Worm (Caenorhabditis elegans) whole organism, L4 larva: ENCODE data around the gene cyp-31A3.

ENCODE experiments used
- aha-1 ChIP-seq: fragments of 150-350 bp; peaks from one replicate; lab custom pipeline; 2014; ENCODE audit warnings: missing biosample characterization, missing genetic modification characterization
- ceh-28 ChIP-seq: fragments of 150-350 bp; optimal IDR thresholded peaks from 2 replicates; lab custom pipeline; 2014; ENCODE audit warnings: missing biosample characterization, missing genetic modification reagents, missing genetic modification characterization
- ceh-44 ChIP-seq: fragments of 200-800 bp; sonication (Bioruptor generic); IDR thresholded peaks from 2 replicates; pipeline ENCODE4 v1.3.6; 2022; ENCODE audit warnings: missing genetic modification reagents, missing genetic modification characterization, missing compliant biosample characterization
- ceh-82 ChIP-seq: sonication (generic microtip); optimal IDR thresholded peaks from 2 replicates; lab custom pipeline; 2017; ENCODE audit warnings: missing biosample characterization, missing genetic modification characterization
- daf-12 ChIP-seq: fragments of 150-350 bp; optimal IDR thresholded peaks from 2 replicates; lab custom pipeline; 2014; ENCODE audit warnings: missing biosample characterization, missing genetic modification reagents, missing genetic modification characterization
- egl-27 ChIP-seq: sonication (generic microtip); optimal IDR thresholded peaks from 3 replicates; lab custom pipeline; 2017; ENCODE audit warnings: missing biosample characterization, missing genetic modification reagents, missing genetic modification characterization
- fos-1 ChIP-seq: fragments of 150-350 bp; optimal IDR thresholded peaks from 2 replicates; lab custom pipeline; 2014; ENCODE audit warnings: missing biosample characterization, missing genetic modification characterization
- lsy-2 ChIP-seq, 2 experiments: fragments of 150-350 bp in 1 of 2; sonication (generic microtip) in 1 of 2; optimal IDR thresholded peaks; 2 replicates each; lab custom pipeline; 2014 to 2017; ENCODE audit warnings: missing biosample characterization in 2 of 2, missing genetic modification characterization in 2 of 2
- unc-39 ChIP-seq: sonication (generic microtip); optimal IDR thresholded peaks from 2 replicates; lab custom pipeline; 2017; ENCODE audit warnings: missing biosample characterization, missing genetic modification characterization

- TF ChIP-seq ceh-28 (tag; lab: Kevin White, UChicago), result no peak
- TF ChIP-seq fos-1 (tag; lab: Kevin White, UChicago), result no peak
- TF ChIP-seq ceh-44 (GFP tag; lab: Robert Waterston, UW), result no peak
- no peak for TF ChIP-seq unc-39 (tag; lab: Kevin White, UChicago)
- peak; percentile 22 for TF ChIP-seq aha-1
- TF ChIP-seq egl-27 (tag; lab: Kevin White, UChicago), result no peak
- no peak for TF ChIP-seq ceh-82 (tag; lab: Kevin White, UChicago)
- TF ChIP-seq daf-12 (tag; lab: Kevin White, UChicago), result no peak
- TF ChIP-seq lsy-2 (tag; optimal IDR thresholded peaks at IDR 0.05; lab: Kevin White, UChicago), result peak in 1 of 2 experiments; percentile 41
These were observed 13.3 kb upstream of the cyp-31A3 start, which contains the start of gene tctn-1 for ce11 chrIV:4747553-4747952.
